Worm (Caenorhabditis elegans) whole organism, L4/young adult: ENCODE measurements around the gene C44C10.10.
A peak's percentile ranks its signal among the peaks of the same experiment; 100 is the strongest.

Experiments used
- W03F9.2 ChIP-seq: fragments of 150-350 bp; optimal IDR thresholded peaks from 2 replicates; lab custom pipeline; 2014; ENCODE audit warnings: missing biosample characterization, missing genetic modification characterization
- dao-5 ChIP-seq: sonication (generic microtip); optimal IDR thresholded peaks from 2 replicates; lab custom pipeline; 2016; ENCODE audit warnings: missing genotype, missing genetic modification characterization, moderate library complexity, missing compliant biosample characterization
- him-1 ChIP-seq: sonication (generic microtip); optimal IDR thresholded peaks from 2 replicates; lab custom pipeline; 2016; ENCODE audit warnings: missing genotype, missing genetic modification reagents, missing genetic modification characterization, missing compliant biosample characterization

The C44C10.10 gene

DNA sequence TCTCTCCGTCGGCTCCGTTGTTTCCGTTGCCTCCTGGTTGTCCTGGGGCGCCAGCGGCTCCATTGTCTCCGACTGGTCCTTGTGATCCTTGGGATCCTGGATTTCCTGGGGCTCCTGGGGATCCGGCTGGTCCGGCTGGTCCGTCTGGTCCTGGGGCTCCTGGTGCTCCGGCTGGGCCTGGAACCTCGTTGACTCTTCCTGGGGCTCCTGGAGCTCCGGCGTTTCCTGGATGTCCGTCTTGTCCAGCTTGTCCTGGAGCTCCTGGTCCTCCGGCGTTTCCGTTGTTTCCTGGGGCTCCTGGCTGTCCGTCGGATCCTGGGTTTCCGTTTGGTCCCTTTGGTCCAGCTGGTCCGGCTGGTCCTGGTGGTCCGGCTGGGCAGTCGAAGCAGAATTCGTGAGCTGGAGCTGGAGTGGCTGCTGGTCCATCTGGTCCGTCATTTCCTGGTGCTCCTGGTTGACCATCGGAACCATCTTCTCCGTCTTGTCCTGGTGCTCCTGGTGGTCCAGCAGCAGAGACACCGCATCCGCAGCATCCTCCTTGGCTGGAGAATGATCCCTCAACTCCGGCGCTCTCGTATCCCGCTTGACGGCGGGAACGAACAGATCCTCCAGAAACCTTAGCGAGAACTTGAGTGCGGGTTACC is 21.4 kb downstream of the C44C10.10 start:
- TF ChIP-seq W03F9.2 (tag; lab: Kevin White, UChicago) (no peak), him-1 (tag; lab: Kevin White, UChicago) (no peak), dao-5 (no peak)

DNA sequence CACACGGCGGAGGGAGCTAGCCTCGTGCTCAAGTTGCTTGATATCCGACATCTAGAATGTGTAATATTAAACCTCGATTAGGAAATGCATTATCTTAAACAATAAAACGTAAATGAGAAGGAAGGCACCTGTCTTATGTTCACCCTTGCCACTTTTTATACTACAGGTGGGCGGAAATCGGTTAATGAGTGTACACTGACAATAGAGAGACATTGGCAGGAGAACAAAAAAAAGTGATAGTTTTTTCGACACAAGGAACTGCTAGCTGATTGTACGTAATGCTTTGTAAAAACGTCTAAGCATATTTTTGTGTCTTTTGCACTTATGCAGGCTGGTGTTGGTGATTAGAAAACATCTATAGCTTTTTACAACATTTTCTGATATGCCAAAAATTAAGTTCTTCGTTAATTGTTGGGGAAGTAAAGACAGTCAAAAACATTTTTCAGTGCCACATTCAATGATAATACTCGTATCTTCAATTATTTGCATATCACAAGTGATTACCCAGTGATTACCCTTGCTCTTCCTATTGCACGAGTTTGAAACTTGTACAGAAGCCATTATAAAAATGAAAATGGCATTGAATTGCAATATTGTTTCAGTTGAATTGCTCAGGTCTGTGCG is 22.2 kb downstream of the C44C10.10 start, which contains the start of gene col-180:
TSS of gene col-180 (minus strand) at position 51 of the 624 bp plus-strand sequence.
- TF ChIP-seq dao-5 (no peak), him-1 (tag; lab: Kevin White, UChicago) (no peak), W03F9.2 (tag; lab: Kevin White, UChicago) (no peak)

DNA sequence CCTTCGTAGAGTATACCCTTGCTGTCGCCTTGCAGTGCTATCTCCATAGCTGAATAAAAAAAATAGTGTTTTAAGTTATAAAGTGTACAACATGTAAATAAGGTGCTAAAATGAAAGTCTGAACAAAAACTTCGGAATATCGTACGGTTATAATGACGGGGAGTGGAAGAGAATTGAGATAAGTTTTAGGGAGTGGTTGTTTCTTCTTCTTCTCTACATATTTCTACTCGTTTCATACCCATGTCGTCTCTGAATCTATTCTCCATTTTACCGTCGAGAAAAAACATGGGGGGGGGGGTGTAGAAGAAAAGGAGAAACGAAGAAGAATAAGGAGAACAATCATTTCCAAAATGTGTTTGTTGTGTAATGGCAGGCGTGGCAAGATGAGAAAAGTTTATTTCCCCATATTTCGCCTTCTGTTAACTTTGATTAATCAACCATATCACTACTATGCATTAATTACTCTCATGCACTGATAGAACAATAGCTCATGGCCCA is 26.4 kb downstream of the C44C10.10 start, which contains the start of gene C44C10.9:
TSS of gene C44C10.9 (minus strand) at position 51 of the 498 bp plus-strand sequence.
- TF ChIP-seq W03F9.2 (tag; lab: Kevin White, UChicago) (no peak), him-1 (tag; lab: Kevin White, UChicago) (no peak), dao-5 (no peak)

DNA sequence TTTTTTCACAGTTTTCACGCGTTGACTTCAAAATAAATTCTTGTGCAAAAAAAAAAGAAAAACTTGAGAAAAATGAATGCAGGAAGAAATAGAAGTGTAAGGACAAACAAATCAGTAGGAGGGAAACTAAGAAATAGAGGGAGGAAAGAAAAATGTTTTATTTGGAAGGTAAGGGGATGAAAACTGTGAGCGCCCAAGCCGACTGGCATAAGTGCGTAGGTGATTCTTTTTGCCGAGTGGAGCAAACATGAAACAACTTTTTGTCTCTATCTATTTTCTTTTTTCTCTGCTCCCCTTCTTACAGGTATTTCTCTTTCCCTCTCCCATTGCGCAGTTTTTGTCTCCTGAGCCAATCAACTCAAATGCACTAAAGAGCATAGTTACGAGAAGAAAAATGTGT is 28.6 kb downstream of the C44C10.10 start:
- TF ChIP-seq dao-5: no peak
- no peak for TF ChIP-seq W03F9.2 (tag; lab: Kevin White, UChicago)
- no peak for TF ChIP-seq him-1 (tag; lab: Kevin White, UChicago)

DNA sequence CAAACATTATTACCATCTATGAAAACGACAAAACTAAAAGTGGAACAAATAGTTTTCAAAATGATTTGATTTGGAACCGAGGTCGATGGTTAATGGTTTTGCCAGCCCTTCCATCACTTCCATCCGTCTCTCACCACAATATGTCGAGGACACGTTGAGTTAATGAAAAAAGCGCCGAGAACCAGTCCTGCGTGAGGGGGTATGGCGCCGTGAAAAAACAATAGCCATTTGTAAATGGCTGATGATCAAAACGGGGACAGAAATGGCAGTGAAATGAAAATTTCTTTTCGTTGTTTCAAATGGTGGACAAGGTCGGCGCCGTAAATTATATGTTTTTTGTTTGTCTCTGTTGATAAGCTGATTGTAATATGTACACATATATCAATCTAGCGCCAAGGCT is 29.9 kb downstream of the C44C10.10 start:
- no peak for TF ChIP-seq W03F9.2 (tag; lab: Kevin White, UChicago)
- TF ChIP-seq him-1 (tag; lab: Kevin White, UChicago): no peak
- no peak for TF ChIP-seq dao-5

DNA sequence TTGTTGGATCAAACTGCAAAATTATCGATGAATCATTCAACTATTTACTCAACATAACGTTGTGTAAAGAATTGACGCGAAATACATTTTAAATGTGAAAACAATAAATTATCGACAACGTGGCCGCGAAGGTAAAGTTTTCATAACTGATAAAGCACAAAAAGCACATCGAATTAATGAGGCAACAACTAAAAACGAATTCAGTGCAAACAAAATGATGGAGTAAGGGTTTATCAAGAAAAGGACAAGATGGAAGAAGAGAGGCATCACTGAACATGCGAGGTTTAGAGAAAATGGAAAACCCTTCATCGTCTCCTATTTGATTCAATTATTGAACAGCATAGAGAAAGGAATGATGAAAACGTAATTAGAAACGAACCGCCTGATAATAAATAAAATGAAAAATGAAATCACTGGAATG is 33.7 kb downstream of the C44C10.10 start, which contains the start of gene D1053.4:
TSS of gene D1053.4 (minus strand) at position 20 of the 421 bp plus-strand sequence.
- no peak for TF ChIP-seq him-1 (tag; lab: Kevin White, UChicago)
- no peak for TF ChIP-seq dao-5
- no peak for TF ChIP-seq W03F9.2 (tag; lab: Kevin White, UChicago)

DNA sequence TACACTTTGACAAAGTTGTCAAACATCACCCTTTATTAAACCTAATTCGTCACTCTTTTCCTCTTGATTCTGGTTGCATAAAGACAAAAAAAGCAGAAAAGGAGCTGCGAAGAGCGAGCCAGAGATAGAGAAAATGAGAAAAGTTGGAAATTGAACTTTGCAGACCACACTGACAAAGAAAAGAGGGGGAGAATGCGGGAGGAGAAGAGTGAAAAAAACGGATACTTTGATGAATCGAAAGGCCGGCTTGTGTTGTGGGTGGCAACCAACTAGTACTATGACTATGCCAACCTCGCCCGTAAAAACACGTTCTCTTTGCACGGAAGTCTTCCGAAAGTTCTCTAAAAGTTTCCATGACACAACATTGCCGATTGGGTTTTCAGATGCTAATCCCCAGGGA is 35.5 kb downstream of the C44C10.10 start:
- TF ChIP-seq dao-5 (no peak), him-1 (tag; lab: Kevin White, UChicago) (no peak), W03F9.2 (tag; lab: Kevin White, UChicago) (no peak)

DNA sequence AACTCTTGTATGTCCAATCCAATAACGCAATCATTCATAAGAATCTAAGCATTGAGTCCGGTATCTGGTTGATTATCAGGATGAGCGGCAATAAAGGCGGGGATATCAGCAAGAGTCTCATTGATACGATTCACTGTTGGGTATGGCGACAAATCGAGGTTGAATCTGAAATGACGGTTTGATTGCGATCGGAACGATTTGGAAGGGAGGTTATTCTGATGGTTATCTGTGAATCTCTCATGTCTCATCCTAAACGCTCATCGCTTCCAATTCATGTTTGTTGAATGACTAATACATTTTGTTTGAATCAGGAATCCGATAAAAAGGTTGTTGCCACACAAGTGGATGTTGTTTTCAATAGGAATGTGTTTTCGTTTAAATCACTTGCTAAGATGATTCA is 36.3 kb downstream of the C44C10.10 start:
- TF ChIP-seq W03F9.2 (tag; lab: Kevin White, UChicago) (no peak), him-1 (tag; lab: Kevin White, UChicago) (no peak), dao-5 (no peak)

DNA sequence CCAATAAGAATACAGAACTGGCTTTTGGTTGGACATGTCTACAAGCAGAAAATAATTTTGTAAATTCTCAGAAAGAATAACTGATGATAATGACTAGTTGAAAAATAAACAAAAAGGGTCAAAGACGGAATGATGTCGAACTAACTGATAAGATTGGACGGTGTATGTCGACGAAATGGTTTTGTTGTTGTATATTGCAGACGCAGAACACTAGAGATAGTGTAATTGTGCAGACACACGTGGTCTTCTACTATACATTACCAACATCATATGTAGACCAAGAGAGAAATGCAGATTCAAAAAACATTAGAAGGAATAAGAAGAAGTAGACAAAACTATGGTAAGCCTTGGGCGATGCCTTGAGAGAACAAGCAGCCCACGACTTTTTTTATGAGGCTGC is 37.6 kb downstream of the C44C10.10 start, which contains the start of the genes gst-42 and D1053.2:
TSS of gene gst-42 (minus strand) at position 176 of the 400 bp plus-strand sequence.
TSS of gene D1053.2 (plus strand) at position 391 of the 400 bp plus-strand sequence.
- peak; percentile 20 for TF ChIP-seq W03F9.2 (tag; lab: Kevin White, UChicago)
- no peak for TF ChIP-seq him-1 (tag; lab: Kevin White, UChicago)

DNA sequence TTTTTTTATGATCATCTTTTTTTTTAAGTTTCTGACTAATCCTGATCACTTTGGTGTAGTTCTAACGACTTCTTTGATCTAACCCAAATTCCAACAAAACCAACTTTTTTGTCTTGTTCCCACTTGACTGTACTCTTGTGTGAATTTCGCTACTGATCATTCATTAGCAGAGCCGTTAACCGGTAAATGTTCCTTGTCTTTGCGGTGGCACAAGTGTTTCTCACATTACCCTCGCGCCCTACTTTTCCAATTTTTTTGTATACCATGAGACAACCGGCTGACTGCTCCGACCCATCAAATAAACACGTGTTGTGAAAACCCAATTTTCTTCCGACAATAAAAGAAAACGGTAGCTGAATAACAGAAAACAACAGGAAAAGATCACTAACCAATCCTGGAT is 42.6 kb downstream of the C44C10.10 start:
- no peak for TF ChIP-seq W03F9.2 (tag; lab: Kevin White, UChicago)
- no peak for TF ChIP-seq dao-5
- no peak for TF ChIP-seq him-1 (tag; lab: Kevin White, UChicago)

DNA sequence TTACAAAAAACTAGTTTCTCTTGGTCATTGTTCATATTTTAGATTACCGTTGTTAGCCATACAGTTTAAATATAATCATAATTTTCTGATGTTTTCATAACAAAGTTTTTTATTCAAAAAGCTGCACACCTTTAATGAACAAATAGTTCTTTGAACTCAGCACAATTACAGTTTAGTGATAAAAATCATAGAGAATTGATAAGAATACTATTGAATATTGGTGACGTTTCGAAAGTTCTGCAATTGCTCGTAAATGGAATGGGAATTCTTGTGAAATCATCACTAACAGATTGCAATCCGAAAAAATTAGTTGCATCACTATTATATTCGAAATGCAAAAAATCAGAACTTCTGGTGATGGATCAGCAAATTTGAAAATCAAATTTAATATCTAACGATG is 44.0 kb downstream of the C44C10.10 start:
- TF ChIP-seq him-1 (tag; lab: Kevin White, UChicago) (no peak), dao-5 (no peak), W03F9.2 (tag; lab: Kevin White, UChicago) (no peak)

DNA sequence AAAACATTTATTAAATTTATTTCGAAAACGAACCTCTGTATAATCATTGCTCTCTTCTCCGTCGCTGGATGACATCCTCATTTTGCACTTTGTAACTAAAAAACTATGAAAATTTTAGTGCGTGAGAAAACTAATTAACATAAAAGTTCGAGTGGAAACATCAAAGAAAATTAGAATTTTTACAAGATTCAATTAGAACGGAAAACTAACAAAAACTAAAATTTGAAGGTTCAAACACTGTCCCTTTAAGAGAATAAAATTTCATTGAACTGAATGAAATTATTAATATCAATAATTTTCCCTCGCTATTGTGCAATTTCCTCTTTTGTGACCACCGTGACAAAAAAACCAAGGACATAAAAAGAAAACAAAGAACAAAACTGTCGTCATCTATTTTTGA is 46.9 kb downstream of the C44C10.10 start, which contains the start of gene D1053.3:
TSS of gene D1053.3 (minus strand) at position 101 of the 400 bp plus-strand sequence.
- no peak for TF ChIP-seq him-1 (tag; lab: Kevin White, UChicago)

DNA sequence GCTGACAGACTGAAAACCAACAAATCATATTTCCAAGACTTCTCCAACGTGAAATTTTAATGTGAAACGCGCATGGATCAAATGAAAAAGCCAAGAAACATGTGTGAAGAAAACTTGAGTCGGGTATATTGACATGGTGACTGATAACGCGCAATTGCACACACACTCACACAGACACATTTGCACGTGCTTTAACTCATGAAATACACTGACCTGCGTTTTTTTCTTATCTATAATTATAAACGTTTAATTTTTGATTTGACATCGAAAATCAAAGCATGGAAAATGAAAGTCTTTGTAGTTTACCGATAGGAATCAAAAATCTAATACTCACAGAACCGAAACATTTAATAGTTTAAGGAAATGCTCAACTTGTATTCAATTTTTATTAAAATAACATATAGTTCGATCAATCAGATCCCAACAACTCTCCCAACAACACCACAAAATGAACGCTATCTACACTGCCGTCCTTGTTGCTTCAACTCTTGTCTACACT is 48.5 kb downstream of the C44C10.10 start, which contains the start of gene nspa-9:
TSS of gene nspa-9 (plus strand) at position 449 of the 499 bp plus-strand sequence.
- no peak for TF ChIP-seq W03F9.2 (tag; lab: Kevin White, UChicago)
- TF ChIP-seq dao-5: no peak
- no peak for TF ChIP-seq him-1 (tag; lab: Kevin White, UChicago)
